Worm (Caenorhabditis elegans) whole organism, mixed stage, embryonic: ENCODE measurements around the gene C03E10.1.

Experiments
- M03D4.4 ChIP-seq: sonication (generic microtip); optimal IDR thresholded peaks from 2 replicates; lab custom pipeline; 2017; ENCODE audit warnings: mild to moderate bottlenecking, missing genetic modification characterization, missing compliant biosample characterization
- bed-3 ChIP-seq: fragments of 200-800 bp; sonication (Bioruptor generic); optimal IDR thresholded peaks from 3 replicates; lab custom pipeline; 2018; ENCODE audit warnings: mild to moderate bottlenecking, missing genetic modification characterization, moderate library complexity, missing compliant biosample characterization
- blmp-1 ChIP-seq: fragments of 150-350 bp; optimal IDR thresholded peaks from 2 replicates; lab custom pipeline; 2014; ENCODE audit warnings: missing biosample characterization, missing genetic modification characterization
- ceh-43 ChIP-seq: fragments of 200-800 bp; sonication (Bioruptor generic); optimal IDR thresholded peaks from 2 replicates; lab custom pipeline; 2018; ENCODE audit warnings: mild to moderate bottlenecking, missing genetic modification characterization, moderate library complexity, missing compliant biosample characterization
- ceh-83 ChIP-seq: fragments of 200-800 bp; sonication (Bioruptor generic); optimal IDR thresholded peaks from 2 replicates; lab custom pipeline; 2018; ENCODE audit warnings: mild to moderate bottlenecking, missing genetic modification characterization, missing compliant biosample characterization
- ces-1 ChIP-seq: fragments of 150-350 bp; optimal IDR thresholded peaks from 2 replicates; lab custom pipeline; 2014; ENCODE audit warnings: missing biosample characterization, missing genetic modification reagents, missing genetic modification characterization
- drap-1 ChIP-seq: fragments of 200-800 bp; sonication (Bioruptor generic); optimal IDR thresholded peaks from 3 replicates; lab custom pipeline; 2018; ENCODE audit warnings: mild to moderate bottlenecking, missing genetic modification characterization, missing compliant biosample characterization
- elt-3 ChIP-seq: fragments of 150-350 bp; optimal IDR thresholded peaks from 2 replicates; lab custom pipeline; 2014; ENCODE audit warnings: missing biosample characterization, missing genetic modification characterization
- flh-1 ChIP-seq: fragments of 200-800 bp; sonication (Bioruptor generic); optimal IDR thresholded peaks from 2 replicates; lab custom pipeline; 2018; ENCODE audit warnings: mild to moderate bottlenecking, missing genetic modification characterization, moderate library complexity, missing compliant biosample characterization
- ham-2 ChIP-seq: fragments of 200-800 bp; sonication (Bioruptor generic); optimal IDR thresholded peaks from 2 replicates; lab custom pipeline; 2018; ENCODE audit warnings: mild to moderate bottlenecking, missing genetic modification characterization, missing compliant biosample characterization
- hlh-1 ChIP-seq: fragments of 150-350 bp; optimal IDR thresholded peaks from 2 replicates; lab custom pipeline; 2014; ENCODE audit warnings: missing biosample characterization, missing genetic modification reagents, missing genetic modification characterization
- lsy-2 ChIP-seq: fragments of 150-350 bp; optimal IDR thresholded peaks from 2 replicates; lab custom pipeline; 2014; ENCODE audit warnings: missing biosample characterization, missing genetic modification characterization
- mab-5 ChIP-seq: fragments of 150-350 bp; optimal IDR thresholded peaks from 2 replicates; lab custom pipeline; 2014; ENCODE audit warnings: missing biosample characterization, missing genetic modification characterization
- mep-1 ChIP-seq: fragments of 150-350 bp; optimal IDR thresholded peaks from 2 replicates; lab custom pipeline; 2017; ENCODE audit warnings: missing biosample characterization, missing genetic modification reagents, missing genetic modification characterization, inconsistent platforms
- mls-2 ChIP-seq: sonication (generic microtip); optimal IDR thresholded peaks from 2 replicates; lab custom pipeline; 2016; ENCODE audit warnings: mild to moderate bottlenecking, missing genetic modification characterization, moderate library complexity, missing compliant biosample characterization
- nhr-12 ChIP-seq: fragments of 150-350 bp; optimal IDR thresholded peaks from 2 replicates; lab custom pipeline; 2014; ENCODE audit warnings: missing biosample characterization, missing genetic modification characterization
- nhr-2 ChIP-seq: fragments of 150-350 bp; optimal IDR thresholded peaks from 2 replicates; lab custom pipeline; 2014; ENCODE audit warnings: missing biosample characterization, missing genetic modification characterization
- nhr-237 ChIP-seq: fragments of 150-350 bp; optimal IDR thresholded peaks from 2 replicates; lab custom pipeline; 2014; ENCODE audit warnings: missing biosample characterization, missing genetic modification characterization
- nhr-28 ChIP-seq: fragments of 150-350 bp; optimal IDR thresholded peaks from 2 replicates; lab custom pipeline; 2014; ENCODE audit warnings: missing biosample characterization, missing genetic modification characterization
- nhr-76 ChIP-seq: sonication (generic microtip); optimal IDR thresholded peaks from 2 replicates; lab custom pipeline; 2017; ENCODE audit warnings: missing biosample characterization, missing genetic modification characterization
- pha-4 ChIP-seq: fragments of 150-350 bp; optimal IDR thresholded peaks from 2 replicates; lab custom pipeline; 2018; ENCODE audit warnings: missing biosample characterization, missing genetic modification reagents, missing genetic modification characterization
- sem-2 ChIP-seq: fragments of 200-800 bp; sonication (Bioruptor generic); optimal IDR thresholded peaks from 2 replicates; lab custom pipeline; 2018; ENCODE audit warnings: mild to moderate bottlenecking, missing genetic modification characterization, missing compliant biosample characterization
- snpc-4 ChIP-seq: fragments of 150-350 bp; optimal IDR thresholded peaks from 2 replicates; lab custom pipeline; 2014; ENCODE audit warnings: missing biosample characterization, missing genetic modification characterization
- sptf-1 ChIP-seq: sonication (generic microtip); optimal IDR thresholded peaks from 2 replicates; lab custom pipeline; 2017; ENCODE audit warnings: mild to moderate bottlenecking, missing genetic modification characterization, moderate library complexity, missing compliant biosample characterization
- unc-120 ChIP-seq: sonication (generic microtip); optimal IDR thresholded peaks from 2 replicates; lab custom pipeline; 2017; ENCODE audit warnings: missing genetic modification characterization, missing compliant biosample characterization; ENCODE audit not compliant: poor library complexity, severe bottlenecking
- unc-39 ChIP-seq: fragments of 150-350 bp; optimal IDR thresholded peaks from 2 replicates; lab custom pipeline; 2014; ENCODE audit warnings: missing biosample characterization, missing genetic modification characterization
- zip-8 ChIP-seq: fragments of 150-350 bp; optimal IDR thresholded peaks from 2 replicates; lab custom pipeline; 2014; ENCODE audit warnings: missing biosample characterization, missing genetic modification characterization
- ztf-11 ChIP-seq: fragments of 150-350 bp; optimal IDR thresholded peaks from 2 replicates; lab custom pipeline; 2014; ENCODE audit warnings: missing biosample characterization, missing genetic modification characterization

The C03E10.1 gene

DNA sequence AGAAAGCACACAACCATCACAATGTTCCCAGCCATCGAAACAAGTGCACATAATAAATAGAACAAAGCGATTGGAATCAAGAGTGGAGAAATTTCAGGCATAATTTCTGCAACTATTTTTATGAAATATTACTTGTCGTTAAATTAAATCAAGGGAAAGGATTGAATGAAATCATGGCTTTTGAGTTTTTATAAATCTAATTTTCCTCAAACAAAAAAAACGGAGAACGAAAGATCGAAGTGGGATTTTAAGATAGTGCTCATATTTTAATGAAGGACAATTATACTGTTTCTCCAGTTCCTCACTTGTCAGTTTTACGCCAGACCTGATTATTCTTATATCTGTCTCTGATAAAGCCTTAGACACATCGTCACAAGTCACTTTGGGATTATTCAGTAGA, 38.6 kb upstream of the C03E10.1 start, which contains the start of gene srsx-33:
TSS of gene srsx-33 (minus strand) at position 101 of the 400 bp plus-strand sequence.
- TF ChIP-seq zip-8 = no peak
- no peak for TF ChIP-seq snpc-4 (tag; lab: Kevin White, UChicago)
- no peak for TF ChIP-seq ceh-83 (GFP tag; lab: Kevin White, UChicago)
- no peak for TF ChIP-seq elt-3
- no peak for TF ChIP-seq flh-1
- no peak for TF ChIP-seq bed-3 (GFP tag; lab: Kevin White, UChicago)
- TF ChIP-seq nhr-28 (tag; lab: Kevin White, UChicago) = no peak
- TF ChIP-seq mls-2 (tag; lab: Kevin White, UChicago) = no peak
- TF ChIP-seq unc-120 (tag; lab: Kevin White, UChicago) = no peak
- no peak for TF ChIP-seq lsy-2

DNA sequence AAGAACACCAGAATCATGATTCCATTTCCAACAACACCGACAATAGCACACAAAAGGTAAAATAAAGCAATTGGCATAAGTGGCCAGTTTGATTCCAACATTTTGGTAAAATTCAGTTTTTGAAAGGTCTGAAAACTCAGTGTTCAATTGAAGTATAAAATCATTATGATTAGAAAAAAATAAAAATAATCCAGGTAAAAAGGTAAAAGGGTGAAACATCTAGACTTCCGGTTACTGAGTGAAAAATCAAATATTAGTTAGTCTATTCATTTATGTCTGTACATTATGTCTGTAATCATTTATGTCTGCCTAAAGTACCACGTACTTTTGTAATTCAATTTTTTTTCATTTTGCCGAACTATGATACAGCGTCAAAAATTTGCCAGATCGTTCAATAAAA, 36.0 kb upstream of the C03E10.1 start, which contains the start of gene srsx-31:
TSS of gene srsx-31 (minus strand) at position 101 of the 400 bp plus-strand sequence.
- TF ChIP-seq ces-1 (no peak), nhr-237 (tag; lab: Kevin White, UChicago) (no peak), elt-3 (no peak), nhr-76 (tag; lab: Kevin White, UChicago) (no peak), pha-4 (tag; lab: Kevin White, UChicago) (no peak), nhr-2 (no peak), M03D4.4 (tag; lab: Kevin White, UChicago) (no peak), unc-120 (tag; lab: Kevin White, UChicago) (no peak)

ce11 chrV:11258896-11259295, 32.1 kb upstream of the C03E10.1 start, which contains the start of gene lgc-36:
Gene lgc-36, minus strand, starts transcription at chrV:11258996.
- TF ChIP-seq ham-2 (GFP tag; lab: Kevin White, UChicago) (no peak), mab-5 (tag; lab: Kevin White, UChicago) (no peak), mep-1 (tag; lab: Kevin White, UChicago) (no peak), zip-8 (no peak), mls-2 (tag; lab: Kevin White, UChicago) (no peak), flh-1 (no peak)

ce11 chrV:11260622-11261021, 30.4 kb upstream of the C03E10.1 start, which contains the start of gene F07B10.7:
Gene F07B10.7, minus strand, starts transcription at chrV:11260722.
- TF ChIP-seq ces-1 (no peak), ceh-83 (GFP tag; lab: Kevin White, UChicago) (no peak), mep-1 (tag; lab: Kevin White, UChicago) (no peak), unc-39 (tag; lab: Kevin White, UChicago) (no peak), elt-3 (no peak), nhr-2 (no peak), zip-8 (no peak), snpc-4 (tag; lab: Kevin White, UChicago) (no peak), nhr-76 (tag; lab: Kevin White, UChicago) (no peak), blmp-1 (no peak), mls-2 (tag; lab: Kevin White, UChicago) (no peak), ham-2 (GFP tag; lab: Kevin White, UChicago) (no peak)

ce11 chrV:11263025-11263424, 28.0 kb upstream of the C03E10.1 start, which contains the start of gene F07B10.4:
Gene F07B10.4, minus strand, starts transcription at chrV:11263125.
- TF ChIP-seq elt-3 (no peak), nhr-76 (tag; lab: Kevin White, UChicago) (no peak), pha-4 (tag; lab: Kevin White, UChicago) (no peak)

DNA sequence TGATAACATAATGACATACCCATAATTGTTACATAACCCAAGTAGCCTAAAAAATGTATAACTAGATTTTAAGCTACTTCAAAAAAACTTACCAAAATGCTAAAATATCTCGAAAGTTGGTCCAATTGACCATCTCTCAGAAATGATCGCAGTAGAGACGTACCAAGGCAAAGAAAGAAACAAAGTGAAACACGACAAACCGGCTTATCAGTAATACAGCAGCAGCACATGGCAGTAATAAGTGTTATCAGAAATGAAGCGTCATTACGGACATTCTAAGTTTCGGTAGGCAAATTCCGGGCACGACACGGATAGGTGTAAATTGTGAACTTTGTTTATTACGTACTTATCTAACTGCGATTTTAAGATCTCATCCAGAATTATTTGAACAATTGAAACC, 25.5 kb upstream of the C03E10.1 start, which contains the start of gene cln-3.1:
TSS of gene cln-3.1 (minus strand) at position 171 of the 400 bp plus-strand sequence.
- TF ChIP-seq flh-1 (no peak), ces-1 (no peak), lsy-2 (no peak), sptf-1 (tag; lab: Kevin White, UChicago) (no peak), nhr-28 (tag; lab: Kevin White, UChicago) (no peak), nhr-12 (tag; lab: Kevin White, UChicago) (no peak), ceh-83 (GFP tag; lab: Kevin White, UChicago) (no peak), ceh-43 (GFP tag; lab: Kevin White, UChicago) (no peak), sem-2 (GFP tag; lab: Kevin White, UChicago) (no peak), hlh-1 (tag; lab: Kevin White, UChicago) (no peak), ztf-11 (no peak)
- TF ChIP-seq, all 35 proteins: peak for 0

DNA sequence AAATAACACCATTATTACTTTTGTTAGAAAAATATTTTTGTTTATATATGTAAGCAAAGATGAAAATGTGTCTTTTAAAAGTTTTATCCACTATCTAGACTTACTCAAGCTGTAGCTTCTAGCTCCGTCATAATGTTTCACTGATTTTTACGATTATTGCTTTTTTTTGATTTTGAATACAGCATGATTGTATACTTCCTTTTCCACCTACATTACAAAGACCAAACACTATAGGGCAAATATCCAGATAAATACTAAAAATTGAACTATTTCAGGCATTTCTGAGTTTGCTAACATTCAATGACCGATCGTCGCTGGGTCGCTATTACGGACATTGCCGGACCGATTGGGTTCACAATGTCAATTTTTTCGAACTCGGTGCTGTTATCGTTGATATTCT, 24.3 kb upstream of the C03E10.1 start, which contains the start of gene str-116:
TSS of gene str-116 (plus strand) at position 301 of the 400 bp plus-strand sequence.
- TF ChIP-seq drap-1 = no peak
- no peak for TF ChIP-seq bed-3 (GFP tag; lab: Kevin White, UChicago)
- TF ChIP-seq zip-8 = no peak
